Worm (Caenorhabditis elegans) whole organism, young adult: Measurements from ENCODE around the gene npp-20.

ENCODE experiments used
- F49E8.2 ChIP-seq: sonication (generic microtip); optimal IDR thresholded peaks from 3 replicates; lab custom pipeline; 2017; ENCODE audit warnings: missing genetic modification characterization, mild to moderate bottlenecking, missing compliant biosample characterization, antibody characterized with exemption, moderate library complexity; ENCODE audit not compliant: insufficient read depth
- F52B5.7 ChIP-seq: sonication (generic microtip); optimal IDR thresholded peaks from 2 replicates; lab custom pipeline; 2016; ENCODE audit warnings: mild to moderate bottlenecking, missing genetic modification characterization, missing compliant biosample characterization
- Y53G8AR.9 ChIP-seq: fragments of 200-800 bp; sonication (Bioruptor generic); conservative IDR thresholded peaks from 2 replicates; pipeline ENCODE4 v1.3.6; 2022; ENCODE audit warnings: missing genetic modification reagents, missing genetic modification characterization, missing compliant biosample characterization
- Y67H2A.10 ChIP-seq: fragments of 200-800 bp; sonication (Bioruptor generic); conservative IDR thresholded peaks from 2 replicates; pipeline ENCODE4 v1.3.6; 2022; ENCODE audit warnings: missing genetic modification reagents, missing genetic modification characterization, missing compliant biosample characterization
- ceh-40 ChIP-seq: fragments of 200-800 bp; sonication (Bioruptor generic); IDR thresholded peaks from 2 replicates; pipeline ENCODE4 v1.3.6; 2022; ENCODE audit warnings: missing genetic modification characterization, missing compliant biosample characterization
- dpl-1 ChIP-seq: fragments of 150-350 bp; optimal IDR thresholded peaks from 2 replicates; lab custom pipeline; 2014; ENCODE audit warnings: missing biosample characterization, missing genetic modification reagents, missing genetic modification characterization
- hmg-1.2 ChIP-seq: fragments of 200-800 bp; sonication (Bioruptor generic); IDR thresholded peaks from 2 replicates; pipeline ENCODE4 v1.3.6; 2022; ENCODE audit warnings: missing genetic modification reagents, missing genetic modification characterization, missing compliant biosample characterization
- mcd-1 ChIP-seq: fragments of 200-800 bp; sonication (Bioruptor generic); IDR thresholded peaks from 2 replicates; pipeline ENCODE4 v1.3.6; 2022; ENCODE audit warnings: missing genetic modification reagents, missing genetic modification characterization, missing compliant biosample characterization
- nhr-120 ChIP-seq: fragments of 200-800 bp; sonication (Bioruptor generic); IDR thresholded peaks from 2 replicates; pipeline ENCODE4 v1.3.6; 2022; ENCODE audit warnings: missing genetic modification characterization, missing compliant biosample characterization
- pbrm-1 ChIP-seq: fragments of 200-800 bp; sonication (Bioruptor generic); IDR thresholded peaks from 2 replicates; pipeline ENCODE4 v1.3.6; 2022; ENCODE audit warnings: missing genetic modification reagents, missing genetic modification characterization, missing compliant biosample characterization
- sea-2 ChIP-seq: fragments of 200-800 bp; sonication (Bioruptor generic); IDR thresholded peaks from 2 replicates; pipeline ENCODE4 v1.3.6; 2022; ENCODE audit warnings: missing genetic modification characterization, missing compliant biosample characterization
- tbx-9 ChIP-seq: sonication (generic microtip); optimal IDR thresholded peaks from 2 replicates; lab custom pipeline; 2016; ENCODE audit warnings: borderline replicate concordance, missing genetic modification characterization, inconsistent platforms, missing compliant biosample characterization
- ztf-28 ChIP-seq: fragments of 200-800 bp; sonication (Bioruptor generic); IDR thresholded peaks from 2 replicates; pipeline ENCODE4 v1.3.6; 2022; ENCODE audit warnings: missing genetic modification reagents, missing genetic modification characterization, missing compliant biosample characterization

DNA sequence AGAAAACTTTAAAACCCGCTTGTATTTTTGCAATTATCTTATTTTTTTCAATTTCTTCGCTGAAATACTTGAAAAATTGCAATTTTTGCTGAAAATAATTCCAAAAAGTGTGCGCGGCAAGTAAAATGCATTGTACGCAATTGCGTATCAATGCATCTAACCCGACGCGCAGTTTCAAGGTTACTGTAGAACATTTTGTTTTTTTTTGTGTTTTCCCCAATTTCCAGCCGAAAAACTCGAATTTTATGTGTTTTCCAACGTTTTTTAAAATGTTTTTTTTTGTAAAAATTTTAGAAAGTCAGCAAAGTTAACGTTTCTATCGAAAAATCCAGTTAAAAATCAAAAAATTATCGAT lies 834 bp upstream of the npp-20 start:
- TF ChIP-seq mcd-1 (GFP tag; lab: Robert Waterston, UW) = no peak
- no peak for TF ChIP-seq Y67H2A.10
- no peak for TF ChIP-seq nhr-120 (GFP tag; lab: Robert Waterston, UW)
- no peak for TF ChIP-seq ceh-40 (GFP tag; lab: Robert Waterston, UW)
- no peak for TF ChIP-seq tbx-9 (tag; lab: Kevin White, UChicago)
- TF ChIP-seq Y53G8AR.9 = no peak
- no peak for TF ChIP-seq F49E8.2 (tag; lab: Kevin White, UChicago)
- TF ChIP-seq dpl-1 (GFP tag; lab: Kevin White, UChicago) = no peak
- TF ChIP-seq F52B5.7 (tag; lab: Kevin White, UChicago) = no peak
- no peak for TF ChIP-seq ztf-28 (GFP tag; lab: Robert Waterston, UW)
- no peak for TF ChIP-seq hmg-1.2 (GFP tag; lab: Robert Waterston, UW)
- no peak for TF ChIP-seq sea-2 (GFP tag; lab: Robert Waterston, UW)
- TF ChIP-seq pbrm-1 = no peak
